Fruit fly (Drosophila melanogaster) whole organism, embryonic: ENCODE measurements around the gene SIDL.

Source experiments
- Atf6 ChIP-seq: fragments of 200-800 bp; sonication (Bioruptor generic); IDR thresholded peaks from 2 replicates; pipeline ENCODE4 v1.3.6; 2022; ENCODE audit warnings: missing biosample characterization, missing genetic modification characterization
- Bdp1 ChIP-seq: fragments of 200-800 bp; sonication (Bioruptor generic); optimal IDR thresholded peaks from 3 replicates; lab custom pipeline; 2016; ENCODE audit warnings: missing biosample characterization, missing genetic modification characterization
- C15 ChIP-seq: fragments of 200-800 bp; sonication (Bioruptor generic); IDR thresholded peaks from 3 replicates; pipeline ENCODE4 v1.3.6; 2022; ENCODE audit warnings: missing biosample characterization, missing genetic modification characterization
- CG11696 ChIP-seq: fragments of 200-800 bp; sonication (Bioruptor generic); IDR thresholded peaks from 2 replicates; pipeline ENCODE4 v1.3.6; 2022; ENCODE audit warnings: missing biosample characterization, missing genetic modification characterization
- CG14860 ChIP-seq: fragments of 200-800 bp; sonication (Bioruptor generic); IDR thresholded peaks from 3 replicates; pipeline ENCODE4 v1.3.6; 2022; ENCODE audit warnings: missing biosample characterization, missing genetic modification characterization; ENCODE audit not compliant: partially characterized antibody
- CG1529 ChIP-seq: fragments of 200-800 bp; sonication (Bioruptor generic); optimal IDR thresholded peaks from 3 replicates; lab custom pipeline; 2018; ENCODE audit warnings: missing biosample characterization, missing genetic modification characterization
- CG1602 ChIP-seq: fragments of 200-800 bp; sonication (Bioruptor generic); optimal IDR thresholded peaks from 3 replicates; lab custom pipeline; 2016; ENCODE audit warnings: missing biosample characterization, missing genetic modification characterization
- CG17912 ChIP-seq: fragments of 200-800 bp; sonication (Bioruptor generic); optimal IDR thresholded peaks from 2 replicates; lab custom pipeline; 2018; ENCODE audit warnings: missing biosample characterization, mild to moderate bottlenecking, missing genetic modification characterization
- CG18262 ChIP-seq: fragments of 200-800 bp; optimal IDR thresholded peaks from 3 replicates; lab custom pipeline; 2019; ENCODE audit warnings: missing biosample characterization, mild to moderate bottlenecking, missing genetic modification characterization, moderate library complexity
- CG3838 ChIP-seq: fragments of 200-800 bp; sonication (Bioruptor generic); optimal IDR thresholded peaks from 3 replicates; lab custom pipeline; 2016; ENCODE audit warnings: missing biosample characterization, missing genetic modification characterization
- CG3995 ChIP-seq: fragments of 200-800 bp; sonication (Bioruptor generic); optimal IDR thresholded peaks from 3 replicates; lab custom pipeline; 2016; ENCODE audit warnings: missing biosample characterization, missing genetic modification characterization
- CG42726 ChIP-seq: fragments of 200-800 bp; sonication (Bioruptor generic); IDR thresholded peaks from 2 replicates; pipeline ENCODE4 v1.3.6; 2022; ENCODE audit warnings: missing biosample characterization, missing genetic modification characterization; ENCODE audit not compliant: partially characterized antibody
- CG7839 ChIP-seq: fragments of 200-800 bp; sonication (Bioruptor generic); optimal IDR thresholded peaks from 3 replicates; lab custom pipeline; 2018; ENCODE audit warnings: missing biosample characterization, mild to moderate bottlenecking, missing genetic modification characterization, moderate library complexity
- CG8388 ChIP-seq: fragments of 200-800 bp; sonication (Bioruptor generic); optimal IDR thresholded peaks from 2 replicates; lab custom pipeline; 2019; ENCODE audit warnings: missing biosample characterization, mild to moderate bottlenecking, missing genetic modification characterization, moderate library complexity
- CG8478 ChIP-seq: fragments of >200 bp; optimal IDR thresholded peaks from 2 replicates; lab custom pipeline; 2018
- CG8924 ChIP-seq: fragments of 200-800 bp; optimal IDR thresholded peaks from 3 replicates; lab custom pipeline; 2019; ENCODE audit warnings: missing biosample characterization, mild to moderate bottlenecking, missing genetic modification characterization, moderate library complexity
- CTCF ChIP-seq: fragments of 200-800 bp; sonication (Bioruptor generic); optimal IDR thresholded peaks from 2 replicates; lab custom pipeline; 2017; ENCODE audit warnings: missing biosample characterization, mild to moderate bottlenecking, missing genetic modification characterization, moderate library complexity
- Dad ChIP-seq: fragments of 200-800 bp; sonication (Bioruptor generic); optimal IDR thresholded peaks from 3 replicates; lab custom pipeline; 2016; ENCODE audit warnings: missing biosample characterization, missing genetic modification characterization
- Dbx ChIP-seq: fragments of 200-800 bp; sonication (Bioruptor generic); IDR thresholded peaks from 3 replicates; pipeline ENCODE4 v1.3.6; 2022; ENCODE audit warnings: missing biosample characterization, missing genetic modification characterization
- Dll ChIP-seq: fragments of 200-800 bp; sonication (Bioruptor generic); IDR thresholded peaks from 4 replicates; pipeline ENCODE4 v1.3.6; 2022; ENCODE audit warnings: missing biosample characterization, missing genetic modification characterization; ENCODE audit not compliant: partially characterized antibody
- Ets65A ChIP-seq: fragments of 200-800 bp; sonication (Bioruptor generic); peaks from one replicate; lab custom pipeline; 2016; ENCODE audit warnings: missing biosample characterization, missing genetic modification characterization
- HLH3B ChIP-seq: fragments of 200-800 bp; sonication (Bioruptor generic); IDR thresholded peaks from 2 replicates; pipeline ENCODE4 v1.3.6; 2022; ENCODE audit warnings: missing biosample characterization, missing genetic modification characterization
- Hr51 ChIP-seq, 2 experiments: fragments of 200-800 bp; sonication (Bioruptor generic); optimal IDR thresholded peaks; 2 replicates in 1 of 2; 3 replicates in 1 of 2; lab custom pipeline; 2016 to 2018; ENCODE audit warnings: missing biosample characterization in 2 of 2, missing genetic modification characterization in 2 of 2, mild to moderate bottlenecking in 1 of 2, moderate library complexity in 1 of 2
- Kr ChIP-seq: fragments of 200-800 bp; sonication (Bioruptor generic); optimal IDR thresholded peaks from 2 replicates; lab custom pipeline; 2017; ENCODE audit warnings: missing biosample characterization, mild to moderate bottlenecking, missing genetic modification characterization
- Max ChIP-seq: fragments of 200-800 bp; sonication (Bioruptor generic); optimal IDR thresholded peaks from 2 replicates; lab custom pipeline; 2016; ENCODE audit warnings: missing biosample characterization, mild to moderate bottlenecking, missing genetic modification characterization
- Mrtf ChIP-seq: fragments of 200-800 bp; sonication (Bioruptor generic); IDR thresholded peaks from 3 replicates; pipeline ENCODE4 v1.3.6; 2022; ENCODE audit warnings: missing biosample characterization, missing genetic modification characterization
- Neu2 ChIP-seq: fragments of 200-800 bp; sonication (Bioruptor generic); optimal IDR thresholded peaks from 3 replicates; lab custom pipeline; 2016; ENCODE audit warnings: missing biosample characterization, missing genetic modification characterization, borderline replicate concordance
- Sin3A ChIP-seq: fragments of >200 bp; optimal IDR thresholded peaks from 2 replicates; lab custom pipeline; 2018
- Taf1 ChIP-seq: fragments of 200-800 bp; sonication (Bioruptor generic); IDR thresholded peaks from 2 replicates; pipeline ENCODE4 v1.3.6; 2022; ENCODE audit warnings: missing biosample characterization, missing genetic modification characterization
- YL-1 ChIP-seq: fragments of 200-800 bp; sonication (Bioruptor generic); optimal IDR thresholded peaks from 3 replicates; lab custom pipeline; 2017; ENCODE audit warnings: missing biosample characterization, mild to moderate bottlenecking, missing genetic modification characterization
- chif ChIP-seq, 2 experiments: fragments of 200-800 bp; sonication (Bioruptor generic); optimal IDR thresholded peaks; 3 replicates each; lab custom pipeline; 2016; ENCODE audit warnings: missing biosample characterization in 2 of 2, missing genetic modification characterization in 2 of 2
- crc ChIP-seq: fragments of 200-800 bp; sonication (Bioruptor generic); optimal IDR thresholded peaks from 2 replicates; lab custom pipeline; 2016; ENCODE audit warnings: missing biosample characterization, missing genetic modification characterization
- hb ChIP-seq: fragments of 200-800 bp; sonication (Bioruptor generic); IDR thresholded peaks from 3 replicates; pipeline ENCODE4 v1.3.6; 2022; ENCODE audit warnings: missing biosample characterization, missing genetic modification characterization; ENCODE audit not compliant: partially characterized antibody
- kah ChIP-seq: fragments of 200-800 bp; sonication (Bioruptor generic); optimal IDR thresholded peaks from 2 replicates; lab custom pipeline; 2018; ENCODE audit warnings: missing biosample characterization, mild to moderate bottlenecking, missing genetic modification characterization
- p53 ChIP-seq: fragments of 200-800 bp; sonication (Bioruptor generic); optimal IDR thresholded peaks from 2 replicates; lab custom pipeline; 2016; ENCODE audit warnings: missing biosample characterization, missing genetic modification characterization
- pan ChIP-seq, 4 experiments: fragments of >200 bp in 3 of 4; fragments of 200-800 bp in 1 of 4; sonication (Bioruptor generic) in 1 of 4; optimal IDR thresholded peaks in 3 of 4; IDR thresholded peaks in 1 of 4; 2 replicates each; pipeline versions ENCODE4 v1.3.6 to Lab custom; 2017 to 2022; ENCODE audit warnings: missing biosample characterization in 2 of 4, missing genetic modification characterization in 2 of 4, mixed read lengths in 1 of 4
- pros ChIP-seq: fragments of 200-800 bp; sonication (Bioruptor generic); optimal IDR thresholded peaks from 3 replicates; lab custom pipeline; 2019; ENCODE audit warnings: missing biosample characterization, mild to moderate bottlenecking, missing genetic modification characterization, moderate library complexity
- run ChIP-seq: fragments of 200-800 bp; sonication (Bioruptor generic); optimal IDR thresholded peaks from 3 replicates; lab custom pipeline; 2018; ENCODE audit warnings: missing biosample characterization, mild to moderate bottlenecking, missing genetic modification characterization
- sens ChIP-seq: fragments of 200-800 bp; sonication (Bioruptor generic); peaks from one replicate; lab custom pipeline; 2016; ENCODE audit warnings: missing biosample characterization, missing genetic modification characterization
- seq ChIP-seq: fragments of 200-800 bp; sonication (Bioruptor generic); IDR thresholded peaks from 2 replicates; pipeline ENCODE4 v1.3.6; 2022; ENCODE audit warnings: missing biosample characterization, missing genetic modification characterization
- sob ChIP-seq: fragments of 200-800 bp; sonication (Bioruptor generic); IDR thresholded peaks from 2 replicates; pipeline ENCODE4 v1.3.6; 2022; ENCODE audit warnings: missing biosample characterization, missing genetic modification characterization
- sqz ChIP-seq: fragments of 200-800 bp; sonication (Bioruptor generic); optimal IDR thresholded peaks from 3 replicates; lab custom pipeline; 2018; ENCODE audit warnings: missing biosample characterization, mild to moderate bottlenecking, missing genetic modification characterization
- tgo ChIP-seq: fragments of 200-800 bp; sonication (Bioruptor generic); IDR thresholded peaks from 3 replicates; pipeline ENCODE4 v1.3.6; 2022; ENCODE audit warnings: missing biosample characterization, missing genetic modification characterization
- trem ChIP-seq: fragments of 200-800 bp; optimal IDR thresholded peaks from 3 replicates; lab custom pipeline; 2019; ENCODE audit warnings: missing biosample characterization, mild to moderate bottlenecking, missing genetic modification characterization, moderate library complexity
- trh ChIP-seq: fragments of 200-800 bp; sonication (Bioruptor generic); optimal IDR thresholded peaks from 2 replicates; lab custom pipeline; 2016; ENCODE audit warnings: missing biosample characterization, missing genetic modification characterization
- usp ChIP-seq: fragments of >200 bp; optimal IDR thresholded peaks from 2 replicates; lab custom pipeline; 2017; ENCODE audit warnings: missing biosample characterization, missing genetic modification characterization
- vfl ChIP-seq: fragments of 200-800 bp; sonication (Bioruptor generic); optimal IDR thresholded peaks from 2 replicates; lab custom pipeline; 2016; ENCODE audit warnings: missing biosample characterization, missing genetic modification characterization
- vnd ChIP-seq: fragments of 200-800 bp; sonication (Bioruptor generic); IDR thresholded peaks from 3 replicates; pipeline ENCODE4 v1.3.6; 2022; ENCODE audit warnings: missing biosample characterization, missing genetic modification characterization; ENCODE audit not compliant: partially characterized antibody
- zfh1 ChIP-seq: fragments of 200-800 bp; sonication (Bioruptor generic); IDR thresholded peaks from 3 replicates; pipeline ENCODE4 v1.3.6; 2022; ENCODE audit warnings: missing biosample characterization, missing genetic modification characterization
- zfh2 ChIP-seq: fragments of 200-800 bp; sonication (Bioruptor generic); optimal IDR thresholded peaks from 2 replicates; lab custom pipeline; 2016; ENCODE audit warnings: missing biosample characterization, missing genetic modification characterization

SIDL gene

dm6 chr3R:15262710-15263672, 44.3 kb upstream of the SIDL start, which contains the start of the genes eIF2gamma and Set:
Gene eIF2gamma, minus strand, starts transcription at chr3R:15263458.
Gene Set, plus strand, starts transcription at chr3R:15263552.
- TF ChIP-seq CG11696 (GFP tag; lab: Robert Waterston, UW) (no peak), Sin3A (lab: Kevin White, UChicago) (peak; percentile 67), C15 (GFP tag; lab: Robert Waterston, UW) (no peak), CG17912 (GFP tag; lab: Kevin White, UChicago) (peak; percentile 33), CG3838 (no peak), chif (GFP tag; optimal IDR thresholded peaks at IDR 0.05; lab: Kevin White, UChicago) (no peak), sob (GFP tag; lab: Robert Waterston, UW) (peak; percentile 82), CG1602 (GFP tag; lab: Kevin White, UChicago) (no peak), tgo (GFP tag; lab: Robert Waterston, UW) (no peak), Max (peak; percentile 60), CG8478 (lab: Kevin White, UChicago) (no peak), Taf1 (no peak), trem (tag; lab: Kevin White, UChicago) (peak; percentile 74), vnd (GFP tag; lab: Robert Waterston, UW) (peak; percentile 96), Dll (GFP tag; lab: Robert Waterston, UW) (peak; percentile 91), HLH3B (GFP tag; lab: Robert Waterston, UW) (no peak), CG18262 (tag; lab: Kevin White, UChicago) (no peak), trh (no peak), Mrtf (GFP tag; lab: Robert Waterston, UW) (0 out of 3 replicates have a peak, but pooled peaks have one; percentile 33), p53 (GFP tag; lab: Kevin White, UChicago) (peak; percentile 5), Atf6 (GFP tag; lab: Robert Waterston, UW) (0 out of 2 replicates have a peak, but pooled peaks have one; percentile 42), Hr51 (GFP tag; optimal IDR thresholded peaks at IDR 0.05; lab: Kevin White, UChicago) (peak in 1 of 2 experiments; percentile 14), kah (no peak), seq (GFP tag; lab: Robert Waterston, UW) (0 out of 2 replicates have a peak, but pooled peaks have one; percentile 11), sqz (GFP tag; lab: Kevin White, UChicago) (no peak), CG1529 (no peak), YL-1 (GFP tag; lab: Kevin White, UChicago) (peak; percentile 51), Neu2 (no peak), CG8388 (no peak), zfh2 (GFP tag; lab: Kevin White, UChicago) (peak; percentile 59), Ets65A (peak; percentile 98), run (tag; lab: Kevin White, UChicago) (no peak), pros (GFP tag; lab: Kevin White, UChicago) (no peak), Bdp1 (GFP tag; lab: Kevin White, UChicago) (no peak), crc (GFP tag; lab: Kevin White, UChicago) (no peak), CTCF (no peak), usp (GFP tag; lab: Kevin White, UChicago) (no peak), CG3995 (GFP tag; lab: Kevin White, UChicago) (peak; percentile 78), Kr (GFP tag; lab: Kevin White, UChicago) (no peak), vfl (GFP tag; lab: Kevin White, UChicago) (peak; percentile 35), sens (peak; percentile 7), CG42726 (GFP tag; lab: Robert Waterston, UW) (peak; percentile 98), zfh1 (GFP tag; lab: Robert Waterston, UW) (no peak), hb (peak; percentile 98), pan (optimal IDR thresholded peaks at IDR 0.05; lab: Kevin White, UChicago) (no peak), pan (GFP tag; optimal IDR thresholded peaks at IDR 0.05 in 1 of 2, IDR thresholded peaks at IDR 0.05 in 1 of 2) (peak in 1 of 2 experiments; percentile 20), CG7839 (no peak), Dbx (GFP tag; lab: Robert Waterston, UW) (peak; percentile 64), Dad (GFP tag; lab: Kevin White, UChicago) (peak; percentile 44), CG14860 (GFP tag; lab: Robert Waterston, UW) (peak; percentile 96), CG8924 (tag; lab: Kevin White, UChicago) (peak; percentile 2)
